Worm (Caenorhabditis elegans): Measurements from ENCODE around the gene F22E5.13.

- TF ChIP-seq ref-1 (GFP tag; conservative IDR thresholded peaks at IDR 0.05) = no peak
- no peak for TF ChIP-seq ztf-23 (GFP tag; IDR thresholded peaks at IDR 0.05)
- TF ChIP-seq flt-1 (GFP tag; IDR thresholded peaks at IDR 0.05) = no peak
- no peak for TF ChIP-seq ztf-29 (GFP tag; IDR thresholded peaks at IDR 0.05)
- TF ChIP-seq cog-1 (tag; optimal IDR thresholded peaks at IDR 0.05) = no peak
- no peak for TF ChIP-seq tab-1 (GFP tag; IDR thresholded peaks at IDR 0.05)
- TF ChIP-seq klf-2 (GFP tag; conservative IDR thresholded peaks at IDR 0.05) = no peak
- no peak for TF ChIP-seq T22C8.4 (GFP tag; IDR thresholded peaks at IDR 0.05)
- no peak for TF ChIP-seq med-1 (GFP tag; optimal IDR thresholded peaks at IDR 0.05; ENCODE audit: insufficient read depth)
Observed at ce11 chrII:2638062-2638461, 11.4 kb downstream of the F22E5.13 start, which contains the start of gene F22E5.9.

Data from whole organism, midembryonic.